Fruit fly (Drosophila melanogaster) Kc167 (cell line): Measurements from ENCODE around the gene CG10376.

Experiments used
- Sin3A ChIP-seq: fragments of >200 bp; optimal IDR thresholded peaks from 2 replicates; lab custom pipeline; 2018; ENCODE audit warnings: missing external identifiers
- insv ChIP-seq: fragments of >200 bp; optimal IDR thresholded peaks from 3 replicates; lab custom pipeline; 2018; ENCODE audit warnings: missing external identifiers
- ttk ChIP-seq: sonication (Bioruptor generic); optimal IDR thresholded peaks from 2 replicates; lab custom pipeline; 2017; ENCODE audit warnings: missing external identifiers

- TF ChIP-seq Sin3A = no peak
- TF ChIP-seq ttk = no peak
- TF ChIP-seq insv = no peak
Measured at dm6 chr2L:18656691-18657237, 46.1 kb downstream of the CG10376 start.
